Fruit fly (Drosophila melanogaster): ENCODE results near the gene CG5653.

The CG5653 gene

DNA sequence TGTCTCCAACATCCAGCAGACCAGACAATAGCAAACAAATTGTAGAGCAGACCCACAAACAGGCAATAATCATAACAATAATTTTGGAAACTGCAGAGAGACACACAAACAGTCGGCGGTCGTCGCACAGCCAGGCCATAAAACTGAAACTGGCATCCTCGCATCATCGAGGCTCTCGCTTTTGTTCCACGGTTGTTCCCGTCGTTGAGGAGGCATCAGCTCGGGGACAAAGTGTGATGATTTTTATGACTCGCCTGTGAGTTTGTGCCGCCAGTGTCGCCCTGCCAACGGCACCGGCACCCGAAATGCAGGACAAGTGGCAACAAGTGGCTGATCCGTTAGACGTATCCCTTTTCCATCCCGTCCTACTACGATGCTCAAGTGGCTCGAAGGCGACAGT is 37.2 kb upstream of the CG5653 start:
- TF ChIP-seq br (GFP tag; optimal IDR thresholded peaks at IDR 0.05) (no peak), tai (GFP tag; optimal IDR thresholded peaks at IDR 0.05) (no peak)

DNA sequence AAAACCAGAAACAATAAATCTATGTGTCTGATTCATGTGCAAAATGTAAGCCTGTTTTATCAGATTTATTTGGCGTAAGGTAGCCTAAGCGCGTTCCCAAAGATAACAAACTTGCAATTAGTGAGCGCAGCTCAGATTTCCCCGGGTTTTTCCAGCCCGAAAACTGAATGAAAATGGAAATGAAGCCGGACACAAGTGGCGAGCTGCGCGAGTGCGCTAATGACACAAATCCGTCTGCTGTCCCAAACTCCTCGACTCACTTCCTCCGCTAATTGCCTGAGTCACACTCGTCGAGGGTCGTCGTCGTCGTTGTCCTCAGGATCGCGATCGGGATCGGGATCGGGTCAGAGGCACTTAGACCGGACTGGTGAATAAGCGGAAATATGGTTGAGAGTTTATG is 36.4 kb upstream of the CG5653 start:
- TF ChIP-seq CG9705 (GFP tag; optimal IDR thresholded peaks at IDR 0.05) (no peak), jim (GFP tag; optimal IDR thresholded peaks at IDR 0.05) (no peak), CrebA (GFP tag; optimal IDR thresholded peaks at IDR 0.05; ENCODE audit: borderline replicate concordance) (no peak), dmrt93B (GFP tag; optimal IDR thresholded peaks at IDR 0.05) (no peak), OdsH (GFP tag; optimal IDR thresholded peaks at IDR 0.05) (no peak), Hr78 (GFP tag; optimal IDR thresholded peaks at IDR 0.05) (no peak), Hnf4 (GFP tag; optimal IDR thresholded peaks at IDR 0.05) (no peak), br (GFP tag; optimal IDR thresholded peaks at IDR 0.05) (no peak), Dif (GFP tag; optimal IDR thresholded peaks at IDR 0.05; ENCODE audit: partially characterized antibody) (no peak), fru (GFP tag; optimal IDR thresholded peaks at IDR 0.05) (no peak), Hr83 (GFP tag; optimal IDR thresholded peaks at IDR 0.05; ENCODE audit: poor library complexity, severe bottlenecking) (no peak), Sp1 (GFP tag; optimal IDR thresholded peaks at IDR 0.05) (no peak), sage (GFP tag; optimal IDR thresholded peaks at IDR 0.05) (no peak), dsf (GFP tag; optimal IDR thresholded peaks at IDR 0.05; ENCODE audit: borderline replicate concordance) (no peak), pan (optimal IDR thresholded peaks at IDR 0.05) (no peak), Rel (GFP tag; optimal IDR thresholded peaks at IDR 0.05) (no peak), Rel (tag; optimal IDR thresholded peaks at IDR 0.05) (no peak), CG32264 (GFP tag; optimal IDR thresholded peaks at IDR 0.05) (no peak)

- TF ChIP-seq usp (GFP tag; optimal IDR thresholded peaks at IDR 0.05), result no peak
- TF ChIP-seq HLH106 (tag; optimal IDR thresholded peaks at IDR 0.05), result peak; percentile 3
- no peak for TF ChIP-seq Rel (GFP tag; optimal IDR thresholded peaks at IDR 0.05)
- TF ChIP-seq Rel (tag; optimal IDR thresholded peaks at IDR 0.05), result peak; percentile 66
- TF ChIP-seq lola (GFP tag; optimal IDR thresholded peaks at IDR 0.05), result no peak
- peak; percentile 37 for TF ChIP-seq Hr83 (GFP tag; optimal IDR thresholded peaks at IDR 0.05; ENCODE audit: poor library complexity, severe bottlenecking)
- no peak for TF ChIP-seq br (GFP tag; optimal IDR thresholded peaks at IDR 0.05)
- TF ChIP-seq Myc (optimal IDR thresholded peaks at IDR 0.05), result peak; percentile 74
- TF ChIP-seq h (GFP tag; optimal IDR thresholded peaks at IDR 0.05), result peak; percentile 5
- peak; percentile 31 for TF ChIP-seq rgr (GFP tag; optimal IDR thresholded peaks at IDR 0.05)
- TF ChIP-seq Abd-B (GFP tag; optimal IDR thresholded peaks at IDR 0.05), result no peak
- TF ChIP-seq foxo (GFP tag; optimal IDR thresholded peaks at IDR 0.05), result peak in 1 of 2 experiments; percentile 19
- peak in 1 of 2 experiments; percentile 9 for TF ChIP-seq dl (GFP tag; optimal IDR thresholded peaks at IDR 0.05; ENCODE audit: insufficient read depth in 1 of 2, partially characterized antibody in 2 of 2)
- TF ChIP-seq GATAd (GFP tag; optimal IDR thresholded peaks at IDR 0.05), result no peak
- no peak for TF ChIP-seq fru (GFP tag; optimal IDR thresholded peaks at IDR 0.05)
Observed at dm6 chr3L:8997686-8998239, 31.6 kb upstream of the CG5653 start, which contains the start of the genes smg and CG5087. smg (minus strand) TSS chr3L:8997989. CG5087 (plus strand) TSS chr3L:8998184.

dm6 chr3L:8996899-8997685 is 30.9 kb upstream of the CG5653 start:
- TF ChIP-seq Hr78 (GFP tag; optimal IDR thresholded peaks at IDR 0.05), result no peak
- TF ChIP-seq fru (GFP tag; optimal IDR thresholded peaks at IDR 0.05), result peak; percentile 7
- TF ChIP-seq Dif (GFP tag; optimal IDR thresholded peaks at IDR 0.05; ENCODE audit: partially characterized antibody), result peak; percentile 41
- TF ChIP-seq dl (GFP tag; optimal IDR thresholded peaks at IDR 0.05; ENCODE audit: insufficient read depth in 1 of 2, partially characterized antibody in 2 of 2), result peak in 1 of 2 experiments; percentile 3
- TF ChIP-seq psq (GFP tag; optimal IDR thresholded peaks at IDR 0.05), result peak; percentile 33
- TF ChIP-seq Rel (GFP tag; optimal IDR thresholded peaks at IDR 0.05), result no peak
- peak; percentile 72 for TF ChIP-seq Rel (tag; optimal IDR thresholded peaks at IDR 0.05)
- TF ChIP-seq Dfd (GFP tag; optimal IDR thresholded peaks at IDR 0.05), result no peak
- TF ChIP-seq Vsx2 (GFP tag; optimal IDR thresholded peaks at IDR 0.05; ENCODE audit: partially characterized antibody), result no peak

Measured in whole organism, wandering third instar larva.